Fruit fly (Drosophila melanogaster) whole organism, prepupa: ENCODE data around the gene CG6055.

Experiments used
- Blimp-1 ChIP-seq: fragments of 200-800 bp; sonication (Bioruptor generic); optimal IDR thresholded peaks from 3 replicates; lab custom pipeline; 2017; ENCODE audit warnings: missing biosample characterization, missing genetic modification characterization, mild to moderate bottlenecking, moderate library complexity, missing genetic modification reagents
- CG10631 ChIP-seq: fragments of 200-800 bp; sonication (Bioruptor generic); optimal IDR thresholded peaks from 2 replicates; lab custom pipeline; 2016; ENCODE audit warnings: missing biosample characterization, missing genetic modification characterization
- CG10669 ChIP-seq: fragments of 200-800 bp; sonication (Bioruptor generic); optimal IDR thresholded peaks from 3 replicates; lab custom pipeline; 2018; ENCODE audit warnings: missing biosample characterization, mild to moderate bottlenecking, missing genetic modification characterization, moderate library complexity
- CG11902 ChIP-seq: fragments of 200-800 bp; sonication (Bioruptor generic); optimal IDR thresholded peaks from 3 replicates; lab custom pipeline; 2016; ENCODE audit warnings: missing biosample characterization, missing genetic modification characterization
- CG15336 ChIP-seq: fragments of 200-800 bp; sonication (Bioruptor generic); IDR thresholded peaks from 2 replicates; pipeline ENCODE4 v1.3.6; 2022; ENCODE audit warnings: missing biosample characterization, missing genetic modification characterization
- CG1621 ChIP-seq: fragments of 200-800 bp; sonication (Bioruptor generic); optimal IDR thresholded peaks from 3 replicates; lab custom pipeline; 2018; ENCODE audit warnings: missing biosample characterization, mild to moderate bottlenecking, missing genetic modification characterization
- CG16779 ChIP-seq: fragments of 200-800 bp; sonication (Bioruptor generic); optimal IDR thresholded peaks from 3 replicates; lab custom pipeline; 2017; ENCODE audit warnings: missing biosample characterization, mild to moderate bottlenecking, missing genetic modification characterization
- CG3032 ChIP-seq: fragments of 200-800 bp; optimal IDR thresholded peaks from 2 replicates; lab custom pipeline; 2019; ENCODE audit warnings: missing biosample characterization, mild to moderate bottlenecking, missing genetic modification characterization, moderate library complexity
- CG31627 ChIP-seq: fragments of 200-800 bp; sonication (Bioruptor generic); optimal IDR thresholded peaks from 3 replicates; lab custom pipeline; 2016; ENCODE audit warnings: missing biosample characterization, missing genetic modification characterization
- CG3919 ChIP-seq: fragments of 200-800 bp; sonication (Bioruptor generic); optimal IDR thresholded peaks from 3 replicates; lab custom pipeline; 2016; ENCODE audit warnings: missing biosample characterization, missing genetic modification characterization
- CG6163 ChIP-seq: fragments of 200-800 bp; sonication (Bioruptor generic); IDR thresholded peaks from 3 replicates; pipeline ENCODE4 v1.3.6; 2022; ENCODE audit warnings: missing biosample characterization, missing genetic modification characterization
- CG6792 ChIP-seq: fragments of 200-800 bp; sonication (Bioruptor generic); optimal IDR thresholded peaks from 3 replicates; lab custom pipeline; 2016; ENCODE audit warnings: missing biosample characterization, missing genetic modification characterization
- CG6808 ChIP-seq: fragments of 200-800 bp; sonication (Bioruptor generic); optimal IDR thresholded peaks from 3 replicates; lab custom pipeline; 2017; ENCODE audit warnings: missing biosample characterization, missing genetic modification characterization, mild to moderate bottlenecking, moderate library complexity, missing genetic modification reagents
- CG6854 ChIP-seq: fragments of 200-800 bp; sonication (Bioruptor generic); optimal IDR thresholded peaks from 2 replicates; lab custom pipeline; 2017; ENCODE audit warnings: missing biosample characterization, mild to moderate bottlenecking, missing genetic modification characterization
- CG8119 ChIP-seq: fragments of 200-800 bp; sonication (Bioruptor generic); IDR thresholded peaks from 3 replicates; pipeline ENCODE4 v1.3.6; 2022; ENCODE audit warnings: missing biosample characterization, missing genetic modification characterization
- CG8319 ChIP-seq: fragments of 200-800 bp; sonication (Bioruptor generic); optimal IDR thresholded peaks from 3 replicates; lab custom pipeline; 2016; ENCODE audit warnings: missing biosample characterization, missing genetic modification characterization
- CG8632 ChIP-seq: fragments of 200-800 bp; sonication (Bioruptor generic); optimal IDR thresholded peaks from 3 replicates; lab custom pipeline; 2016; ENCODE audit warnings: missing biosample characterization, missing genetic modification characterization
- CG9139 ChIP-seq: fragments of 200-800 bp; sonication (Bioruptor generic); optimal IDR thresholded peaks from 3 replicates; lab custom pipeline; 2017; ENCODE audit warnings: missing biosample characterization, mild to moderate bottlenecking, missing genetic modification characterization
- Eip75B ChIP-seq: fragments of 200-800 bp; sonication (Bioruptor generic); optimal IDR thresholded peaks from 3 replicates; lab custom pipeline; 2016; ENCODE audit warnings: missing biosample characterization, missing genetic modification characterization
- Eip78C ChIP-seq: fragments of 200-800 bp; sonication (Bioruptor generic); peaks from one replicate; lab custom pipeline; 2016; ENCODE audit warnings: missing biosample characterization, missing genetic modification characterization
- Eip93F ChIP-seq: fragments of 200-800 bp; sonication (Bioruptor generic); optimal IDR thresholded peaks from 2 replicates; lab custom pipeline; 2016; ENCODE audit warnings: missing biosample characterization, mild to moderate bottlenecking, missing genetic modification characterization
- Ets21C ChIP-seq: fragments of 200-800 bp; sonication (Bioruptor generic); optimal IDR thresholded peaks from 3 replicates; lab custom pipeline; 2016; ENCODE audit warnings: missing biosample characterization, missing genetic modification characterization
- Ets96B ChIP-seq: fragments of 200-800 bp; optimal IDR thresholded peaks from 2 replicates; lab custom pipeline; 2019; ENCODE audit warnings: missing biosample characterization, mild to moderate bottlenecking, missing genetic modification characterization, moderate library complexity
- Gug ChIP-seq: fragments of 200-800 bp; sonication (Bioruptor generic); IDR thresholded peaks from 2 replicates; pipeline ENCODE4 v1.3.6; 2022; ENCODE audit warnings: missing biosample characterization, missing genetic modification characterization
- Hr38 ChIP-seq: sonication (Bioruptor generic); optimal IDR thresholded peaks from 2 replicates; lab custom pipeline; 2016; ENCODE audit warnings: missing biosample characterization, missing genetic modification characterization
- Hr39 ChIP-seq: fragments of 200-800 bp; sonication (Bioruptor generic); optimal IDR thresholded peaks from 2 replicates; lab custom pipeline; 2016; ENCODE audit warnings: missing biosample characterization, missing genetic modification characterization
- Lpt ChIP-seq: fragments of 200-800 bp; sonication (Bioruptor generic); optimal IDR thresholded peaks from 3 replicates; lab custom pipeline; 2016; ENCODE audit warnings: missing biosample characterization, missing genetic modification characterization
- Met ChIP-seq: fragments of 200-800 bp; sonication (Bioruptor generic); optimal IDR thresholded peaks from 3 replicates; lab custom pipeline; 2016; ENCODE audit warnings: missing biosample characterization, missing genetic modification characterization
- OdsH ChIP-seq: fragments of 200-800 bp; sonication (Bioruptor generic); optimal IDR thresholded peaks from 3 replicates; lab custom pipeline; 2016; ENCODE audit warnings: missing biosample characterization, missing genetic modification characterization
- Smox ChIP-seq: fragments of 200-800 bp; sonication (Bioruptor generic); optimal IDR thresholded peaks from 3 replicates; lab custom pipeline; 2016; ENCODE audit warnings: missing biosample characterization, missing genetic modification characterization
- Sox102F ChIP-seq: fragments of 200-800 bp; sonication (Bioruptor generic); optimal IDR thresholded peaks from 2 replicates; lab custom pipeline; 2016; ENCODE audit warnings: missing biosample characterization, mild to moderate bottlenecking, missing genetic modification characterization
- Sox14 ChIP-seq: fragments of 200-800 bp; sonication (Bioruptor generic); optimal IDR thresholded peaks from 3 replicates; lab custom pipeline; 2016; ENCODE audit warnings: missing biosample characterization, missing genetic modification characterization
- Sox15 ChIP-seq: fragments of 200-800 bp; sonication (Bioruptor generic); optimal IDR thresholded peaks from 3 replicates; lab custom pipeline; 2016; ENCODE audit warnings: missing biosample characterization, missing genetic modification characterization
- achi ChIP-seq: fragments of 200-800 bp; sonication (Bioruptor generic); optimal IDR thresholded peaks from 3 replicates; lab custom pipeline; 2016; ENCODE audit warnings: missing biosample characterization, missing genetic modification characterization
- acj6 ChIP-seq: fragments of 200-800 bp; sonication (Bioruptor generic); optimal IDR thresholded peaks from 3 replicates; lab custom pipeline; 2016; ENCODE audit warnings: missing biosample characterization, missing genetic modification characterization
- cyc ChIP-seq: fragments of 200-800 bp; sonication (Bioruptor generic); optimal IDR thresholded peaks from 3 replicates; lab custom pipeline; 2016; ENCODE audit warnings: missing biosample characterization, missing genetic modification characterization
- dsx ChIP-seq: fragments of 200-800 bp; optimal IDR thresholded peaks from 3 replicates; lab custom pipeline; 2019; ENCODE audit warnings: missing biosample characterization, mild to moderate bottlenecking, missing genetic modification characterization, moderate library complexity; ENCODE audit not compliant: poor library complexity, severe bottlenecking
- eg ChIP-seq: fragments of 200-800 bp; sonication (Bioruptor generic); IDR thresholded peaks from 3 replicates; pipeline ENCODE4 v1.3.6; 2022; ENCODE audit warnings: missing biosample characterization, missing genetic modification characterization
- esn ChIP-seq: fragments of 200-800 bp; sonication (Bioruptor generic); optimal IDR thresholded peaks from 2 replicates; lab custom pipeline; 2016; ENCODE audit warnings: missing biosample characterization, mild to moderate bottlenecking, missing genetic modification characterization, moderate library complexity
- fd59A ChIP-seq: fragments of 200-800 bp; sonication (Bioruptor generic); optimal IDR thresholded peaks from 2 replicates; lab custom pipeline; 2017; ENCODE audit warnings: missing biosample characterization, mild to moderate bottlenecking, missing genetic modification characterization, missing genetic modification reagents
- fd85E ChIP-seq: fragments of 200-800 bp; sonication (Bioruptor generic); optimal IDR thresholded peaks from 3 replicates; lab custom pipeline; 2016; ENCODE audit warnings: missing biosample characterization, missing genetic modification characterization
- lz ChIP-seq: fragments of 200-800 bp; sonication (Bioruptor generic); optimal IDR thresholded peaks from 3 replicates; lab custom pipeline; 2016; ENCODE audit warnings: missing biosample characterization, missing genetic modification characterization
- net ChIP-seq: fragments of 200-800 bp; sonication (Bioruptor generic); optimal IDR thresholded peaks from 3 replicates; lab custom pipeline; 2016; ENCODE audit warnings: missing biosample characterization, missing genetic modification characterization
- spab ChIP-seq: fragments of 200-800 bp; sonication (Bioruptor generic); optimal IDR thresholded peaks from 2 replicates; lab custom pipeline; 2017; ENCODE audit warnings: missing biosample characterization, mild to moderate bottlenecking, missing genetic modification characterization, missing genetic modification reagents
- svp ChIP-seq: fragments of 200-800 bp; sonication (Bioruptor generic); peaks from one replicate; lab custom pipeline; 2016; ENCODE audit warnings: missing biosample characterization, missing genetic modification characterization
- vri ChIP-seq: fragments of 200-800 bp; sonication (Bioruptor generic); optimal IDR thresholded peaks from 3 replicates; lab custom pipeline; 2016; ENCODE audit warnings: missing biosample characterization, mild to moderate bottlenecking, missing genetic modification characterization

The CG6055 gene

dm6 chr2L:7422429-7423283, 43.7 kb upstream of the CG6055 start (continued):
- TF ChIP-seq CG10631 (GFP tag; lab: Kevin White, UChicago) (peak; percentile 80), Sox14 (GFP tag; lab: Kevin White, UChicago) (peak; percentile 53), fd85E (GFP tag; lab: Kevin White, UChicago) (no peak), Ets21C (GFP tag; lab: Kevin White, UChicago) (peak; percentile 71), CG6792 (GFP tag; lab: Kevin White, UChicago) (peak; percentile 74), acj6 (GFP tag; lab: Kevin White, UChicago) (peak; percentile 78), Lpt (peak; percentile 77), CG3032 (peak; percentile 66), Blimp-1 (GFP tag; lab: Kevin White, UChicago) (peak; percentile 64), CG10669 (GFP tag; lab: Kevin White, UChicago) (peak; percentile 41), Sox102F (GFP tag; lab: Kevin White, UChicago) (peak; percentile 51), achi (peak; percentile 70), cyc (peak; percentile 69), Hr38 (GFP tag; lab: Kevin White, UChicago) (no peak), Met (peak; percentile 75), lz (GFP tag; lab: Kevin White, UChicago) (peak; percentile 86), CG9139 (peak; percentile 36), CG3919 (GFP tag; lab: Kevin White, UChicago) (peak; percentile 70), CG6854 (GFP tag; lab: Kevin White, UChicago) (peak; percentile 34), CG8632 (peak; percentile 77), CG6163 (peak; percentile 89), spab (GFP tag; lab: Kevin White, UChicago) (peak; percentile 72), Gug (GFP tag; lab: Robert Waterston, UW) (peak; percentile 42; the same call in 1 of the 2 replicates), Ets96B (peak; percentile 33), esn (GFP tag; lab: Kevin White, UChicago) (peak; percentile 92), CG8119 (GFP tag; lab: Robert Waterston, UW) (peak; percentile 70; the same call in 2 of the 3 replicates), vri (GFP tag; lab: Kevin White, UChicago) (peak; percentile 48), Sox15 (GFP tag; lab: Kevin White, UChicago) (peak; percentile 80), Smox (GFP tag; lab: Kevin White, UChicago) (peak; percentile 80)
- TF ChIP-seq, all 60 proteins: peak for 54

- TF ChIP-seq CG6792 (GFP tag; lab: Kevin White, UChicago) (peak; percentile 64), fd59A (GFP tag; lab: Kevin White, UChicago) (peak; percentile 49), CG11902 (GFP tag; lab: Kevin White, UChicago) (peak; percentile 22), Eip78C (GFP tag; lab: Kevin White, UChicago) (peak; percentile 95), CG8632 (peak; percentile 63), CG3919 (GFP tag; lab: Kevin White, UChicago) (peak; percentile 73), net (GFP tag; lab: Kevin White, UChicago) (peak; percentile 62), OdsH (GFP tag; lab: Kevin White, UChicago) (peak; percentile 71), Eip93F (GFP tag; lab: Kevin White, UChicago) (peak; percentile 79), CG15336 (GFP tag; lab: Robert Waterston, UW) (peak; percentile 84), CG3032 (peak; percentile 76), CG8319 (GFP tag; lab: Kevin White, UChicago) (peak; percentile 13), CG31627 (GFP tag; lab: Kevin White, UChicago) (peak; percentile 53), CG16779 (tag; lab: Kevin White, UChicago) (peak; percentile 59), achi (peak; percentile 76), esn (GFP tag; lab: Kevin White, UChicago) (peak; percentile 63), Eip75B (GFP tag; lab: Kevin White, UChicago) (peak; percentile 64), Hr39 (GFP tag; lab: Kevin White, UChicago) (peak; percentile 38), Blimp-1 (GFP tag; lab: Kevin White, UChicago) (peak; percentile 14), Ets21C (GFP tag; lab: Kevin White, UChicago) (peak; percentile 37), vri (GFP tag; lab: Kevin White, UChicago) (peak; percentile 66), svp (GFP tag; lab: Kevin White, UChicago) (peak; percentile 86), dsx (peak; percentile 79), Hr38 (GFP tag; lab: Kevin White, UChicago) (peak; percentile 1), CG6808 (peak; percentile 57), fd85E (GFP tag; lab: Kevin White, UChicago) (no peak), eg (GFP tag; lab: Robert Waterston, UW) (peak; percentile 85), CG8119 (GFP tag; lab: Robert Waterston, UW) (peak; percentile 83), Sox15 (GFP tag; lab: Kevin White, UChicago) (peak; percentile 27), Sox102F (GFP tag; lab: Kevin White, UChicago) (peak; percentile 81), CG1621 (tag; lab: Kevin White, UChicago) (peak; percentile 56), acj6 (GFP tag; lab: Kevin White, UChicago) (peak; percentile 78)
Observed at dm6 chr2L:7423333-7423895, 42.9 kb upstream of the CG6055 start.
